Worm (Caenorhabditis elegans) whole organism, L2 larva: ENCODE data around the gene F58H1.2.

Experiments used
- aly-2 ChIP-seq: fragments of 150-350 bp; optimal IDR thresholded peaks from 2 replicates; lab custom pipeline; 2014; ENCODE audit warnings: missing biosample characterization, missing genetic modification characterization
- ama-1 ChIP-seq: fragments of 150-350 bp; optimal IDR thresholded peaks from 2 replicates; lab custom pipeline; 2018; ENCODE audit warnings: inconsistent platforms
- ceh-82 ChIP-seq: fragments of 150-350 bp; optimal IDR thresholded peaks from 2 replicates; lab custom pipeline; 2014; ENCODE audit warnings: missing biosample characterization, missing genetic modification characterization
- elt-3 ChIP-seq: sonication (generic microtip); optimal IDR thresholded peaks from 2 replicates; lab custom pipeline; 2017; ENCODE audit warnings: missing biosample characterization, missing genetic modification characterization
- mbf-1 ChIP-seq: sonication (generic microtip); optimal IDR thresholded peaks from 2 replicates; lab custom pipeline; 2017; ENCODE audit warnings: missing biosample characterization, missing genetic modification characterization
- nhr-12 ChIP-seq: fragments of 150-350 bp; optimal IDR thresholded peaks from 2 replicates; lab custom pipeline; 2014; ENCODE audit warnings: missing biosample characterization, missing genetic modification characterization
- nhr-77 ChIP-seq: fragments of 150-350 bp; optimal IDR thresholded peaks from 2 replicates; lab custom pipeline; 2014; ENCODE audit warnings: missing biosample characterization, missing genetic modification characterization
- unc-39 ChIP-seq: fragments of 150-350 bp; optimal IDR thresholded peaks from 2 replicates; lab custom pipeline; 2014; ENCODE audit warnings: missing biosample characterization, missing genetic modification characterization
- unc-62 ChIP-seq: fragments of 150-350 bp; optimal IDR thresholded peaks from 2 replicates; lab custom pipeline; 2014; ENCODE audit warnings: missing biosample characterization, missing genetic modification reagents, missing genetic modification characterization
- ztf-4 ChIP-seq: fragments of 150-350 bp; optimal IDR thresholded peaks from 2 replicates; lab custom pipeline; 2014; ENCODE audit warnings: missing biosample characterization, missing genetic modification characterization

- TF ChIP-seq aly-2 (tag; lab: Kevin White, UChicago) (no peak), unc-39 (tag; lab: Kevin White, UChicago) (no peak), ama-1 (lab: Kevin White, UChicago) (no peak), nhr-77 (tag; lab: Kevin White, UChicago) (no peak), nhr-12 (tag; lab: Kevin White, UChicago) (no peak), ceh-82 (tag; lab: Kevin White, UChicago) (no peak), unc-62 (GFP tag; lab: Kevin White, UChicago) (no peak), mbf-1 (tag; lab: Kevin White, UChicago) (no peak), elt-3 (tag; lab: Kevin White, UChicago) (no peak), ztf-4 (tag; lab: Kevin White, UChicago) (no peak)
Measured at ce11 chrV:11955617-11956016, 26.7 kb downstream of the F58H1.2 start.
